Fruit fly (Drosophila melanogaster): Measurements from ENCODE around the gene CG33093.

DNA sequence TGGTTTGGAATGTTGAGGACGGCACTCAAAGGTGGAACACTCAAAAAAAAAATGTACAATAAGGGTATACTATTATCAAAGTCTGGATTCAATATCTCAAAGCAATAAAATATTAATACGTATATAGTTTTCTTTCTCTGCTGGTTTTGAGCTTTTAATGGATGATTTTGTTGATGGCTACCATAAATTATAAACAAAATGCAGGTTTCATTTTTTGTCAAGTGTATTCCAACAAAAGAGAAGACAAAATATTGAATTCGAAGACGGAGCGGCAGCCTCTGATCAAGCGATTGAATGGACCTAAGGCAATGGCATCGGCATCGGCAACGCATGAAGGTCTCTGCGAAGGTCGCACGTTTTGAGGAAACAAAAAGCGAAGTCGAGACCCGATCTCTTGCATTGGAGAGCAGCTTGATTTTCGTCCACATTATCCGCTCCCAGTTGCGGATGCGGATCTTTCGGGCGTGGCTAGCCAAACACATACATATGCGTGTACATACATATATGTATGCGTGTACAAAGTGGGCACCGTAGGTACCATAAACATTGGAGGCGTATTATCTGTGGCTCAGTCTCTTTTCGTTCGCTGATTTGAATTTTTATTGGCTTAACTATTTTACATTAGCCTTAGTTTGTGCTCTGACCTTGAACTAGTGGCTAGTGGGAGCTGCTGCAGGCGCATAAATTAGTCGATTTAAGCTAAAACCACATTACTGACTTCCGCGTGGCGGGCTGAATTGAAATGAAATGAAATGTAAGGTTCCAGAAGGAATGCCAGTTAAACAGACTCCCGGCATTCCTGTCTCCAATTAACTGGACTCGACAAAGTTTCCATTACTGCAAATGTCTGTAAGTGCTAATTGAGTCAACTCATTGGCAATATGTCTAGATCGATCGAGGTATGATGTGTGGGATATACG is 5.0 kb upstream of the CG33093 start:
- TF ChIP-seq CG8478 (optimal IDR thresholded peaks at IDR 0.05): no peak
- no peak for TF ChIP-seq EcR (GFP tag; optimal IDR thresholded peaks at IDR 0.05)
- TF ChIP-seq pan (optimal IDR thresholded peaks at IDR 0.05): no peak
- no peak for TF ChIP-seq usp (GFP tag; optimal IDR thresholded peaks at IDR 0.05)

Measured in whole organism.